Fruit fly (Drosophila melanogaster): Measurements from ENCODE around the gene CG31140.

The CG31140 gene

DNA sequence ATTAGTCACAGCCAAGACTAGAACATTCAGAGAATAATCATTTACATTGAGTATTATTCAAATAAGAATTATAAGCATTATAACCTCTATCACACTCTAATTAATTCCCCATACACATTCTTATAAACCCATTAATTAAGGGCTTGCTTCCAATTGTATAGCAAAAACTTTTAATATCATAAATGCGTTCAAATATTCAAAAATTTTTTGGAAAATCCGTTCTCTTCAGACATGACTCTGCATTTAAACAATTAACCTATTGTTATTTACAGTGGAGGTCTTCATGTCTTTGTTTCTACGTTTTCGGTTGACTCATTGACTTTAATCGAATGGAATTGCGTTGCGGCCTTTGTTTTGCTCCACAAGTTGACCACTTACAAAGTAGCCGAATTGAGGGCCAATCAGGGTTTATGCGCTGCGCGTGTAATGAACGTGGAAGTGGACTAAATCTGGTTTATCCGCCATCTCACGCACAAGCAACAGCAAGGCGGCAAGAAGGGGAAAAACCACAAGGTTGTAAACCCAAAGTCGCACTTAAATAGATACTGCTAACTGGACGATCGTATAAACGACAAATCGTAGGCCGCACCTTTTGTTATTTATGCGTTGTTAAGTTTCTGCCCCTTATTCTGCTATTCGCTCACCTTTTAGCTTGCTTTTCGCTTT, 42.0 kb upstream of the CG31140 start (continued):
- TF ChIP-seq sim (GFP tag; IDR thresholded peaks at IDR 0.05): no peak; the same call in 1 of the 2 replicates
- TF ChIP-seq CG14441 (GFP tag; IDR thresholded peaks at IDR 0.05): peak; percentile 62
- no peak for TF ChIP-seq CG13424 (tag; optimal IDR thresholded peaks at IDR 0.05)
- TF ChIP-seq peb (GFP tag; IDR thresholded peaks at IDR 0.05): no peak
- TF ChIP-seq CG3838 (GFP tag; optimal IDR thresholded peaks at IDR 0.05): no peak
- no peak for TF ChIP-seq CG11723 (GFP tag; optimal IDR thresholded peaks at IDR 0.05)
- no peak for TF ChIP-seq CkIIα-i1 (GFP tag; IDR thresholded peaks at IDR 0.05)
- no peak for TF ChIP-seq CG18476 (GFP tag; optimal IDR thresholded peaks at IDR 0.05)
- no peak for TF ChIP-seq TFAM (GFP tag; optimal IDR thresholded peaks at IDR 0.05)
- TF ChIP-seq Poxn (GFP tag; IDR thresholded peaks at IDR 0.05): 0 out of 2 replicates have a peak, but pooled peaks have one; percentile 28
- TF ChIP-seq CG17186 (GFP tag; optimal IDR thresholded peaks at IDR 0.05): no peak
- TF ChIP-seq CG9727 (GFP tag; optimal IDR thresholded peaks at IDR 0.05): peak; percentile 24
- TF ChIP-seq gsb-n (tag; optimal IDR thresholded peaks at IDR 0.05): no peak
- peak; percentile 83 for TF ChIP-seq CG32532 (GFP tag; IDR thresholded peaks at IDR 0.05)
- TF ChIP-seq CG18619 (GFP tag; optimal IDR thresholded peaks at IDR 0.05): peak; percentile 14
- TF ChIP-seq bab2 (GFP tag; optimal IDR thresholded peaks at IDR 0.05): no peak
- no peak for TF ChIP-seq Bgb (GFP tag; IDR thresholded peaks at IDR 0.05; ENCODE audit: partially characterized antibody)
- no peak for TF ChIP-seq pfk (GFP tag; optimal IDR thresholded peaks at IDR 0.05)
- TF ChIP-seq Myb (GFP tag; optimal IDR thresholded peaks at IDR 0.05): peak; percentile 22
- TF ChIP-seq mld (GFP tag; IDR thresholded peaks at IDR 0.05; ENCODE audit: partially characterized antibody): no peak
- peak; percentile 50 for TF ChIP-seq CG7786 (GFP tag; optimal IDR thresholded peaks at IDR 0.05)
- TF ChIP-seq Dref (GFP tag; IDR thresholded peaks at IDR 0.05): no peak
- no peak for TF ChIP-seq dimm (GFP tag; IDR thresholded peaks at IDR 0.05)
- TF ChIP-seq CG14965 (GFP tag; optimal IDR thresholded peaks at IDR 0.05; ENCODE audit: borderline replicate concordance): no peak
- TF ChIP-seq Ets97D (GFP tag; optimal IDR thresholded peaks at IDR 0.05): no peak
- TF ChIP-seq salm (tag; optimal IDR thresholded peaks at IDR 0.05): no peak
- TF ChIP-seq CG4424 (GFP tag; optimal IDR thresholded peaks at IDR 0.05): no peak
- no peak for TF ChIP-seq CG17568 (GFP tag; optimal IDR thresholded peaks at IDR 0.05)
- no peak for TF ChIP-seq nerfin-1 (tag; optimal IDR thresholded peaks at IDR 0.05)
- TF ChIP-seq CG3065 (GFP tag; optimal IDR thresholded peaks at IDR 0.05): no peak
- no peak for TF ChIP-seq wek (GFP tag; optimal IDR thresholded peaks at IDR 0.05)
- TF ChIP-seq Abd-B (GFP tag; optimal IDR thresholded peaks at IDR 0.05): peak; percentile 51
- peak; percentile 93 for TF ChIP-seq rib (GFP tag; IDR thresholded peaks at IDR 0.05)
- TF ChIP-seq CG3407 (GFP tag; optimal IDR thresholded peaks at IDR 0.05): no peak
- peak; percentile 24 for TF ChIP-seq pum (GFP tag; optimal IDR thresholded peaks at IDR 0.05)
- TF ChIP-seq Spps (tag; optimal IDR thresholded peaks at IDR 0.05): no peak
- TF ChIP-seq CG11093 (GFP tag; IDR thresholded peaks at IDR 0.05): 0 out of 3 replicates have a peak, but pooled peaks have one; percentile 16
- peak; percentile 50; the same call in 1 of the 2 replicates for TF ChIP-seq Drgx (GFP tag; IDR thresholded peaks at IDR 0.05)
- TF ChIP-seq CG10267 (tag; optimal IDR thresholded peaks at IDR 0.05): no peak
- no peak for TF ChIP-seq CG43689 (GFP tag; IDR thresholded peaks at IDR 0.05)
- TF ChIP-seq CG42726 (GFP tag; IDR thresholded peaks at IDR 0.05; ENCODE audit: partially characterized antibody): no peak
- TF ChIP-seq CG12155 (GFP tag; optimal IDR thresholded peaks at IDR 0.05): no peak
- TF ChIP-seq Hmr (GFP tag; optimal IDR thresholded peaks at IDR 0.05): peak; percentile 71
- TF ChIP-seq phol (tag; optimal IDR thresholded peaks at IDR 0.05): peak; percentile 16
- no peak for TF ChIP-seq CG15479 (GFP tag; optimal IDR thresholded peaks at IDR 0.05)
- TF ChIP-seq NC2β (GFP tag; optimal IDR thresholded peaks at IDR 0.05): peak; percentile 7
- TF ChIP-seq CG10565 (GFP tag; optimal IDR thresholded peaks at IDR 0.05): no peak
- TF ChIP-seq wdn (GFP tag; IDR thresholded peaks at IDR 0.05): peak; percentile 73
- TF ChIP-seq CG17359 (tag; optimal IDR thresholded peaks at IDR 0.05): peak; percentile 40
- TF ChIP-seq gro (GFP tag; optimal IDR thresholded peaks at IDR 0.05): peak; percentile 64

Measured in whole organism, embryonic.